Fruit fly (Drosophila melanogaster) whole organism, wandering third instar larva: ENCODE data around the gene sno.

Experiments used
- Abd-B ChIP-seq: fragments of >200 bp; optimal IDR thresholded peaks from 2 replicates; lab custom pipeline; 2017; ENCODE audit warnings: missing biosample characterization, missing genetic modification characterization
- Dfd ChIP-seq: fragments of >200 bp; optimal IDR thresholded peaks from 2 replicates; lab custom pipeline; 2017; ENCODE audit warnings: missing biosample characterization, missing genetic modification characterization
- HLH106 ChIP-seq: fragments of 200-800 bp; optimal IDR thresholded peaks from 3 replicates; lab custom pipeline; 2019; ENCODE audit warnings: missing biosample characterization, mild to moderate bottlenecking, missing genetic modification characterization, moderate library complexity
- Hr78 ChIP-seq: fragments of >200 bp; optimal IDR thresholded peaks from 2 replicates; lab custom pipeline; 2017; ENCODE audit warnings: missing biosample characterization, missing genetic modification characterization
- OdsH ChIP-seq: fragments of 200-800 bp; sonication (Bioruptor generic); optimal IDR thresholded peaks from 2 replicates; lab custom pipeline; 2016; ENCODE audit warnings: missing biosample characterization, mild to moderate bottlenecking, missing genetic modification characterization
- Sp1 ChIP-seq: fragments of 200-800 bp; sonication (Bioruptor generic); optimal IDR thresholded peaks from 3 replicates; lab custom pipeline; 2019; ENCODE audit warnings: missing biosample characterization, mild to moderate bottlenecking, missing genetic modification characterization, moderate library complexity
- dl ChIP-seq, 2 experiments: fragments of 175-275, 200-275 bp in 1 of 2; fragments of 200-275 bp in 1 of 2; sonication (Bioruptor generic); optimal IDR thresholded peaks; lab custom pipeline; 2018; ENCODE audit warnings: mild to moderate bottlenecking in 2 of 2, missing biosample characterization in 2 of 2, missing genetic modification characterization in 2 of 2, moderate library complexity in 2 of 2; ENCODE audit not compliant: partially characterized antibody in 2 of 2, insufficient read depth in 1 of 2
- h ChIP-seq: fragments of 200-800 bp; sonication (Bioruptor generic); optimal IDR thresholded peaks from 3 replicates; lab custom pipeline; 2016; ENCODE audit warnings: missing biosample characterization, mild to moderate bottlenecking, missing genetic modification characterization
- lola ChIP-seq: fragments of >200 bp; optimal IDR thresholded peaks from 2 replicates; lab custom pipeline; 2017; ENCODE audit warnings: missing biosample characterization, missing genetic modification characterization
- psq ChIP-seq: fragments of 200-800 bp; sonication (Bioruptor generic); optimal IDR thresholded peaks from 3 replicates; lab custom pipeline; 2017; ENCODE audit warnings: missing biosample characterization, mild to moderate bottlenecking, missing genetic modification characterization, moderate library complexity
- sage ChIP-seq: fragments of 200-800 bp; sonication (Bioruptor generic); optimal IDR thresholded peaks from 2 replicates; lab custom pipeline; 2016; ENCODE audit warnings: missing biosample characterization, mild to moderate bottlenecking, missing genetic modification characterization
- usp ChIP-seq: fragments of >200 bp; optimal IDR thresholded peaks from 2 replicates; lab custom pipeline; 2017; ENCODE audit warnings: missing biosample characterization, missing genetic modification characterization

- TF ChIP-seq Hr78 (GFP tag; lab: Kevin White, UChicago) (no peak), HLH106 (tag; lab: Kevin White, UChicago) (no peak), dl (GFP tag; optimal IDR thresholded peaks at IDR 0.05; lab: Kevin White, UChicago; ENCODE audit: insufficient read depth in 1 of 2, partially characterized antibody in 2 of 2) (no peak), lola (GFP tag; lab: Kevin White, UChicago) (no peak), Abd-B (GFP tag; lab: Kevin White, UChicago) (no peak), sage (GFP tag; lab: Kevin White, UChicago) (no peak), psq (no peak), Dfd (GFP tag; lab: Kevin White, UChicago) (no peak), OdsH (GFP tag; lab: Kevin White, UChicago) (no peak), Sp1 (GFP tag; lab: Kevin White, UChicago) (no peak), usp (GFP tag; lab: Kevin White, UChicago) (no peak), h (no peak)
These were observed 10.4 kb upstream of the sno start for dm6 chrX:13221835-13222234.
